Fruit fly (Drosophila melanogaster): Measurements from ENCODE around the gene Blos4.

Blos4 gene

dm6 chr3L:10867778-10868382 is 11.0 kb upstream of the Blos4 start:
- TF ChIP-seq Rel (GFP tag; optimal IDR thresholded peaks at IDR 0.05): no peak
- TF ChIP-seq Rel (tag; optimal IDR thresholded peaks at IDR 0.05): peak; percentile 48
- TF ChIP-seq HLH106 (tag; optimal IDR thresholded peaks at IDR 0.05): peak; percentile 8
- TF ChIP-seq jim (GFP tag; optimal IDR thresholded peaks at IDR 0.05): no peak
- no peak for TF ChIP-seq sage (GFP tag; optimal IDR thresholded peaks at IDR 0.05)
- no peak for TF ChIP-seq Jra (GFP tag; optimal IDR thresholded peaks at IDR 0.05)
- TF ChIP-seq Hr78 (GFP tag; optimal IDR thresholded peaks at IDR 0.05): no peak
- TF ChIP-seq sv (GFP tag; optimal IDR thresholded peaks at IDR 0.05): no peak
- peak; percentile 50 for TF ChIP-seq psq (GFP tag; optimal IDR thresholded peaks at IDR 0.05)
- TF ChIP-seq rgr (GFP tag; optimal IDR thresholded peaks at IDR 0.05): peak; percentile 16
- TF ChIP-seq pan (optimal IDR thresholded peaks at IDR 0.05): no peak
- TF ChIP-seq Hr83 (GFP tag; optimal IDR thresholded peaks at IDR 0.05; ENCODE audit: poor library complexity, severe bottlenecking): no peak
- TF ChIP-seq usp (GFP tag; optimal IDR thresholded peaks at IDR 0.05): no peak
- TF ChIP-seq h (GFP tag; optimal IDR thresholded peaks at IDR 0.05): peak; percentile 31
- no peak for TF ChIP-seq Abd-B (GFP tag; optimal IDR thresholded peaks at IDR 0.05)
- TF ChIP-seq dl (GFP tag; optimal IDR thresholded peaks at IDR 0.05; ENCODE audit: insufficient read depth in 1 of 2, partially characterized antibody in 2 of 2): no peak
- TF ChIP-seq OdsH (GFP tag; optimal IDR thresholded peaks at IDR 0.05): no peak
- TF ChIP-seq GATAd (GFP tag; optimal IDR thresholded peaks at IDR 0.05): no peak
- TF ChIP-seq dsf (GFP tag; optimal IDR thresholded peaks at IDR 0.05; ENCODE audit: borderline replicate concordance): no peak
- TF ChIP-seq Vsx2 (GFP tag; optimal IDR thresholded peaks at IDR 0.05; ENCODE audit: partially characterized antibody): no peak
- no peak for TF ChIP-seq CrebA (GFP tag; optimal IDR thresholded peaks at IDR 0.05; ENCODE audit: borderline replicate concordance)
- TF ChIP-seq Hnf4 (GFP tag; optimal IDR thresholded peaks at IDR 0.05): no peak
- peak; percentile 29 for TF ChIP-seq Dif (GFP tag; optimal IDR thresholded peaks at IDR 0.05; ENCODE audit: partially characterized antibody)
- peak in 1 of 2 experiments; percentile 67 for TF ChIP-seq foxo (GFP tag; optimal IDR thresholded peaks at IDR 0.05)
- peak; percentile 38 for TF ChIP-seq Sp1 (GFP tag; optimal IDR thresholded peaks at IDR 0.05)
- no peak for TF ChIP-seq woc (GFP tag; optimal IDR thresholded peaks at IDR 0.05)
- no peak for TF ChIP-seq dmrt93B (GFP tag; optimal IDR thresholded peaks at IDR 0.05)
- peak; percentile 63 for TF ChIP-seq CG32264 (GFP tag; optimal IDR thresholded peaks at IDR 0.05)
- no peak for TF ChIP-seq Dfd (GFP tag; optimal IDR thresholded peaks at IDR 0.05)
- TF ChIP-seq Myc (optimal IDR thresholded peaks at IDR 0.05): no peak
- TF ChIP-seq brk (GFP tag; optimal IDR thresholded peaks at IDR 0.05): peak; percentile 63
- no peak for TF ChIP-seq N (GFP tag; optimal IDR thresholded peaks at IDR 0.05)
- no peak for TF ChIP-seq Mio (GFP tag; optimal IDR thresholded peaks at IDR 0.05)
- no peak for TF ChIP-seq tai (GFP tag; optimal IDR thresholded peaks at IDR 0.05)
- TF ChIP-seq fru (GFP tag; optimal IDR thresholded peaks at IDR 0.05): no peak
- no peak for TF ChIP-seq CG9705 (GFP tag; optimal IDR thresholded peaks at IDR 0.05)
- TF ChIP-seq br (GFP tag; optimal IDR thresholded peaks at IDR 0.05): peak; percentile 23
- no peak for TF ChIP-seq ey (GFP tag; optimal IDR thresholded peaks at IDR 0.05)
- TF ChIP-seq lola (GFP tag; optimal IDR thresholded peaks at IDR 0.05): no peak

DNA sequence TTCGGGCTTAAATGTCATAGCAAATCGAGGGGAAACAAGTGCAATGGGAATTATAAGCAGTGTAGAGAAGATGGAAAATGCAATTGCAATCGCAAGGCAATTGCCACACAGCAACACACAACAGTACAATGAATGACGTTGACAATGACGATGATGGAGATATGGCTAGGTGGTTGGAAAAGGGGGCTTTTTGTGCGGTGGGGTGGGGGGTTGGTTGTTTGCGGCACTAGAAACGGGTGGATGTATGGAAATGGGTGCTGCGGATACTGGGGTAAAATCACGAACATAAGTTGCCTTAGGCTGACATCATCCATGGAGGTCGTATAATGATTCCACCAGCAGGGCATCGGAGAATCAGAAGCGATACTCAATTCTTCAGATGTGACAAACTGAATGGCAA is 9.7 kb upstream of the Blos4 start:
- TF ChIP-seq Hnf4 (GFP tag; optimal IDR thresholded peaks at IDR 0.05) (no peak), br (GFP tag; optimal IDR thresholded peaks at IDR 0.05) (no peak), CG9705 (GFP tag; optimal IDR thresholded peaks at IDR 0.05) (no peak), Sp1 (GFP tag; optimal IDR thresholded peaks at IDR 0.05) (no peak), foxo (GFP tag; optimal IDR thresholded peaks at IDR 0.05) (no peak), Rel (GFP tag; optimal IDR thresholded peaks at IDR 0.05) (no peak), Rel (tag; optimal IDR thresholded peaks at IDR 0.05) (no peak), Jra (GFP tag; optimal IDR thresholded peaks at IDR 0.05) (no peak), tai (GFP tag; optimal IDR thresholded peaks at IDR 0.05) (no peak), dmrt93B (GFP tag; optimal IDR thresholded peaks at IDR 0.05) (no peak), ey (GFP tag; optimal IDR thresholded peaks at IDR 0.05) (no peak), rgr (GFP tag; optimal IDR thresholded peaks at IDR 0.05) (no peak), CrebA (GFP tag; optimal IDR thresholded peaks at IDR 0.05; ENCODE audit: borderline replicate concordance) (no peak), Dfd (GFP tag; optimal IDR thresholded peaks at IDR 0.05) (no peak), Hr78 (GFP tag; optimal IDR thresholded peaks at IDR 0.05) (no peak), sage (GFP tag; optimal IDR thresholded peaks at IDR 0.05) (no peak)
